Worm (Caenorhabditis elegans) whole organism, L4 larva: ENCODE measurements around the gene cyp-32B1.
A peak's percentile ranks its signal among the peaks of the same experiment; 100 is the strongest.

ENCODE experiments used
- F10B5.3 ChIP-seq: sonication (generic microtip); optimal IDR thresholded peaks from 2 replicates; lab custom pipeline; 2016; ENCODE audit warnings: mild to moderate bottlenecking, missing genetic modification characterization, missing compliant biosample characterization
- F26F4.8 ChIP-seq: fragments of 200-800 bp; sonication (Bioruptor generic); conservative IDR thresholded peaks from 2 replicates; pipeline ENCODE4 v1.3.6; 2022; ENCODE audit warnings: missing genetic modification characterization, missing compliant biosample characterization
- F37D6.2 ChIP-seq: sonication (generic microtip); optimal IDR thresholded peaks from 2 replicates; lab custom pipeline; 2016; ENCODE audit warnings: mild to moderate bottlenecking, missing genetic modification characterization, missing compliant biosample characterization
- F49E8.2 ChIP-seq: sonication (generic microtip); optimal IDR thresholded peaks from 2 replicates; lab custom pipeline; 2016; ENCODE audit warnings: missing compliant biosample characterization, mild to moderate bottlenecking, missing genetic modification characterization, borderline replicate concordance
- R02D3.7 ChIP-seq: fragments of 150-350 bp; sonication (generic microtip); optimal IDR thresholded peaks from 3 replicates; lab custom pipeline; 2014; ENCODE audit warnings: missing biosample characterization, missing genetic modification characterization
- T20F7.1 ChIP-seq: fragments of 200-800 bp; sonication (Bioruptor generic); optimal IDR thresholded peaks from 2 replicates; lab custom pipeline; 2018; ENCODE audit warnings: mild to moderate bottlenecking, missing genetic modification characterization, missing compliant biosample characterization
- Y75B8A.6 ChIP-seq: fragments of 200-800 bp; sonication (Bioruptor generic); IDR thresholded peaks from 2 replicates; pipeline ENCODE4 v1.3.6; 2022; ENCODE audit warnings: missing genetic modification reagents, missing genetic modification characterization, missing compliant biosample characterization
- ZK546.5 ChIP-seq, 2 experiments: sonication (generic microtip); optimal IDR thresholded peaks; 2 replicates each; lab custom pipeline; 2017; ENCODE audit warnings: missing biosample characterization in 2 of 2, missing genetic modification characterization in 2 of 2
- arid-1 ChIP-seq: fragments of 200-800 bp; sonication (Bioruptor generic); conservative IDR thresholded peaks from 2 replicates; pipeline ENCODE4 v1.3.6; 2022; ENCODE audit warnings: missing genetic modification reagents, missing genetic modification characterization, missing compliant biosample characterization
- ceh-20 ChIP-seq: fragments of 200-800 bp; sonication (Bioruptor generic); IDR thresholded peaks from 2 replicates; pipeline ENCODE4 v1.3.6; 2022; ENCODE audit warnings: missing genetic modification reagents, missing genetic modification characterization, missing compliant biosample characterization
- ceh-44 ChIP-seq: fragments of 200-800 bp; sonication (Bioruptor generic); IDR thresholded peaks from 2 replicates; pipeline ENCODE4 v1.3.6; 2022; ENCODE audit warnings: missing genetic modification reagents, missing genetic modification characterization, missing compliant biosample characterization
- ceh-62 ChIP-seq: sonication (generic microtip); optimal IDR thresholded peaks from 2 replicates; lab custom pipeline; 2017; ENCODE audit warnings: missing biosample characterization, missing genetic modification characterization
- cey-2 ChIP-seq: sonication (generic microtip); optimal IDR thresholded peaks from 3 replicates; lab custom pipeline; 2017; ENCODE audit warnings: missing genetic modification characterization, mild to moderate bottlenecking, missing compliant biosample characterization, antibody characterized with exemption, borderline replicate concordance; ENCODE audit not compliant: insufficient read depth
- daf-8 ChIP-seq: fragments of 200-800 bp; sonication (Bioruptor generic); IDR thresholded peaks from 2 replicates; pipeline ENCODE4 v1.3.6; 2022; ENCODE audit warnings: missing genetic modification characterization, missing compliant biosample characterization
- dmd-6 ChIP-seq: fragments of 200-800 bp; sonication (Bioruptor generic); IDR thresholded peaks from 2 replicates; pipeline ENCODE4 v1.3.6; 2022; ENCODE audit warnings: missing genetic modification reagents, missing genetic modification characterization, missing compliant biosample characterization
- dmd-8 ChIP-seq: fragments of 200-800 bp; sonication (Bioruptor generic); IDR thresholded peaks from 2 replicates; pipeline ENCODE4 v1.3.6; 2022; ENCODE audit warnings: missing genetic modification characterization, missing compliant biosample characterization
- duxl-1 ChIP-seq: sonication (generic microtip); optimal IDR thresholded peaks from 2 replicates; lab custom pipeline; 2016; ENCODE audit warnings: mild to moderate bottlenecking, missing genetic modification characterization, moderate library complexity, missing compliant biosample characterization; ENCODE audit not compliant: poor library complexity
- egl-43 ChIP-seq: fragments of 200-800 bp; sonication (Bioruptor generic); IDR thresholded peaks from 2 replicates; pipeline ENCODE4 v1.3.6; 2022; ENCODE audit warnings: missing genetic modification reagents, missing genetic modification characterization, missing compliant biosample characterization
- jun-1 ChIP-seq: fragments of 150-350 bp; optimal IDR thresholded peaks from 2 replicates; lab custom pipeline; 2014; ENCODE audit warnings: missing biosample characterization, missing genetic modification reagents, missing genetic modification characterization
- lin-13 ChIP-seq: fragments of 150-350 bp; optimal IDR thresholded peaks from 2 replicates; lab custom pipeline; 2014; ENCODE audit warnings: missing biosample characterization, missing genetic modification reagents, missing genetic modification characterization
- lsy-2 ChIP-seq, 2 experiments: fragments of 150-350 bp in 1 of 2; sonication (generic microtip) in 1 of 2; optimal IDR thresholded peaks; 2 replicates each; lab custom pipeline; 2014 to 2017; ENCODE audit warnings: missing biosample characterization in 2 of 2, missing genetic modification characterization in 2 of 2
- madf-5 ChIP-seq, 2 experiments: fragments of 200-800 bp; sonication (Bioruptor generic); IDR thresholded peaks; 2 replicates each; pipeline ENCODE4 v1.3.6; 2022; ENCODE audit warnings: missing compliant biosample characterization in 2 of 2, missing genetic modification characterization in 2 of 2
- madf-9 ChIP-seq: fragments of 200-800 bp; sonication (Bioruptor generic); conservative IDR thresholded peaks from 2 replicates; pipeline ENCODE4 v1.3.6; 2022; ENCODE audit warnings: missing genetic modification reagents, missing genetic modification characterization, missing compliant biosample characterization
- nhr-10 ChIP-seq: fragments of 150-350 bp; optimal IDR thresholded peaks from 2 replicates; lab custom pipeline; 2014; ENCODE audit warnings: missing biosample characterization, missing genetic modification characterization
- nhr-11 ChIP-seq: fragments of 150-350 bp; optimal IDR thresholded peaks from 2 replicates; lab custom pipeline; 2014; ENCODE audit warnings: missing biosample characterization, missing genetic modification characterization
- nhr-237 ChIP-seq: sonication (generic microtip); optimal IDR thresholded peaks from 2 replicates; lab custom pipeline; 2017; ENCODE audit warnings: missing biosample characterization, missing genetic modification characterization
- nhr-48 ChIP-seq: sonication (generic microtip); optimal IDR thresholded peaks from 2 replicates; lab custom pipeline; 2016; ENCODE audit warnings: mild to moderate bottlenecking, missing genetic modification characterization, missing compliant biosample characterization
- nhr-6 ChIP-seq: fragments of 150-350 bp; optimal IDR thresholded peaks from 2 replicates; lab custom pipeline; 2014; ENCODE audit warnings: missing biosample characterization, missing genetic modification characterization
- set-16 ChIP-seq: fragments of 200-800 bp; sonication (Bioruptor generic); IDR thresholded peaks from 2 replicates; pipeline ENCODE4 v1.3.6; 2022; ENCODE audit warnings: missing genetic modification reagents, missing genetic modification characterization, missing compliant biosample characterization
- snpc-4 ChIP-seq: fragments of 150-350 bp; optimal IDR thresholded peaks from 2 replicates; lab custom pipeline; 2014; ENCODE audit warnings: missing biosample characterization, missing genetic modification characterization
- tra-1 ChIP-seq: fragments of 200-800 bp; sonication (Bioruptor generic); IDR thresholded peaks from 2 replicates; pipeline ENCODE4 v1.3.6; 2022; ENCODE audit warnings: missing genetic modification reagents, missing genetic modification characterization, missing compliant biosample characterization
- unc-130 ChIP-seq: sonication (generic microtip); optimal IDR thresholded peaks from 2 replicates; lab custom pipeline; 2016; ENCODE audit warnings: missing genetic modification reagents, missing genetic modification characterization, missing compliant biosample characterization
- vab-7 ChIP-seq: fragments of 200-800 bp; sonication (Bioruptor generic); IDR thresholded peaks from 2 replicates; pipeline ENCODE4 v1.3.6; 2022; ENCODE audit warnings: missing genetic modification reagents, missing genetic modification characterization, missing compliant biosample characterization
- zfp-2 ChIP-seq: sonication (generic microtip); optimal IDR thresholded peaks from 2 replicates; lab custom pipeline; 2016; ENCODE audit warnings: mild to moderate bottlenecking, missing genetic modification characterization, missing compliant biosample characterization
- zip-2 ChIP-seq: fragments of 150-350 bp; optimal IDR thresholded peaks from 2 replicates; lab custom pipeline; 2014; ENCODE audit warnings: missing biosample characterization, missing genetic modification characterization

Gene cyp-32B1

ce11 chrV:2206801-2207200, 5.6 kb upstream of the cyp-32B1 start, which contains the start of gene svh-11:
TSS of gene svh-11 (plus strand) at chrV:2207101.
- TF ChIP-seq T20F7.1 (GFP tag; lab: Kevin White, UChicago) (no peak), snpc-4 (tag; lab: Kevin White, UChicago) (no peak), F37D6.2 (tag; lab: Kevin White, UChicago) (no peak), madf-5 (GFP tag; IDR thresholded peaks at IDR 0.05; lab: Robert Waterston, UW) (no peak), daf-8 (GFP tag; lab: Robert Waterston, UW) (no peak), nhr-10 (no peak), ceh-44 (GFP tag; lab: Robert Waterston, UW) (no peak), zfp-2 (tag; lab: Kevin White, UChicago) (no peak), ceh-62 (tag; lab: Kevin White, UChicago) (no peak), egl-43 (GFP tag; lab: Robert Waterston, UW) (no peak), dmd-8 (GFP tag; lab: Robert Waterston, UW) (no peak), lsy-2 (tag; optimal IDR thresholded peaks at IDR 0.05; lab: Kevin White, UChicago) (no peak), madf-9 (GFP tag; lab: Robert Waterston, UW) (no peak), nhr-11 (no peak)

- TF ChIP-seq nhr-48 (tag; lab: Kevin White, UChicago), result no peak
- no peak for TF ChIP-seq dmd-8 (GFP tag; lab: Robert Waterston, UW)
- no peak for TF ChIP-seq Y75B8A.6 (GFP tag; lab: Robert Waterston, UW)
- TF ChIP-seq arid-1 (GFP tag; lab: Robert Waterston, UW), result no peak
- no peak for TF ChIP-seq nhr-237 (tag; lab: Kevin White, UChicago)
- no peak for TF ChIP-seq zip-2
Observed at ce11 chrV:2206181-2206580, 5.0 kb upstream of the cyp-32B1 start, which contains the start of gene srt-40. TSS of gene srt-40 (minus strand) at chrV:2206281.

- TF ChIP-seq dmd-6 (GFP tag; lab: Robert Waterston, UW) (no peak), ceh-44 (GFP tag; lab: Robert Waterston, UW) (no peak), duxl-1 (tag; lab: Kevin White, UChicago) (no peak), madf-5 (GFP tag; IDR thresholded peaks at IDR 0.05; lab: Robert Waterston, UW) (no peak), F10B5.3 (tag; lab: Kevin White, UChicago) (no peak), F37D6.2 (tag; lab: Kevin White, UChicago) (no peak), lin-13 (GFP tag; lab: Kevin White, UChicago) (no peak), jun-1 (tag; lab: Kevin White, UChicago) (no peak), tra-1 (no peak), cey-2 (tag; lab: Kevin White, UChicago) (no peak), F49E8.2 (tag; lab: Kevin White, UChicago) (no peak), unc-130 (GFP tag; lab: Kevin White, UChicago) (no peak), egl-43 (GFP tag; lab: Robert Waterston, UW) (no peak), ceh-20 (GFP tag; lab: Robert Waterston, UW) (no peak), ZK546.5 (tag; optimal IDR thresholded peaks at IDR 0.05; lab: Kevin White, UChicago) (no peak), nhr-6 (tag; lab: Kevin White, UChicago) (no peak), vab-7 (GFP tag; lab: Robert Waterston, UW) (no peak), R02D3.7 (tag; lab: Kevin White, UChicago) (no peak), F26F4.8 (GFP tag; lab: Robert Waterston, UW) (no peak)
Observed at ce11 chrV:2204080-2204479, 2.9 kb upstream of the cyp-32B1 start, which contains the start of gene cyp-33C12. TSS of gene cyp-33C12 (minus strand) at chrV:2204400.

ce11 chrV:2200402-2200801, 813 bp downstream of the cyp-32B1 start:
- peak; percentile 69; the same call in 1 of the 2 replicates for TF ChIP-seq set-16 (GFP tag; lab: Robert Waterston, UW)
- 0 out of 2 replicates have a peak, but pooled peaks have one; percentile 3 for TF ChIP-seq egl-43 (GFP tag; lab: Robert Waterston, UW)
- TF ChIP-seq cey-2 (tag; lab: Kevin White, UChicago), result no peak
